Fruit fly (Drosophila melanogaster) whole organism, embryonic: ENCODE data around the gene scu.

Experiments used
- BEAF-32 ChIP-seq: fragments of 200-800 bp; sonication (Bioruptor generic); optimal IDR thresholded peaks from 3 replicates; lab custom pipeline; 2017; ENCODE audit warnings: missing biosample characterization, missing genetic modification characterization, mild to moderate bottlenecking, moderate library complexity, missing genetic modification reagents
- Bteb2 ChIP-seq: fragments of 200-800 bp; sonication (Bioruptor generic); optimal IDR thresholded peaks from 2 replicates; lab custom pipeline; 2016; ENCODE audit warnings: missing biosample characterization, missing genetic modification characterization
- CG1024 ChIP-seq: fragments of 200-800 bp; sonication (Bioruptor generic); IDR thresholded peaks from 2 replicates; pipeline ENCODE4 v1.3.6; 2022; ENCODE audit warnings: missing biosample characterization, missing genetic modification characterization
- CG10959 ChIP-seq: fragments of 200-800 bp; sonication (Bioruptor generic); IDR thresholded peaks from 2 replicates; pipeline ENCODE4 v1.3.6; 2022; ENCODE audit warnings: missing biosample characterization, missing genetic modification characterization
- CG11723 ChIP-seq: fragments of 200-800 bp; sonication (Bioruptor generic); optimal IDR thresholded peaks from 2 replicates; lab custom pipeline; 2017; ENCODE audit warnings: missing biosample characterization, mild to moderate bottlenecking, missing genetic modification characterization
- CG13287 ChIP-seq: fragments of 200-800 bp; sonication (Bioruptor generic); IDR thresholded peaks from 2 replicates; pipeline ENCODE4 v1.3.6; 2022; ENCODE audit warnings: missing biosample characterization, missing genetic modification characterization; ENCODE audit not compliant: partially characterized antibody
- CG13296 ChIP-seq: fragments of 200-800 bp; sonication (Bioruptor generic); optimal IDR thresholded peaks from 3 replicates; lab custom pipeline; 2018; ENCODE audit warnings: missing biosample characterization, mild to moderate bottlenecking, missing genetic modification characterization
- CG15514 ChIP-seq: fragments of 200-800 bp; sonication (Bioruptor generic); optimal IDR thresholded peaks from 3 replicates; lab custom pipeline; 2017; ENCODE audit warnings: missing biosample characterization, missing genetic modification characterization, mild to moderate bottlenecking, moderate library complexity, missing genetic modification reagents
- CG16813 ChIP-seq: fragments of 200-800 bp; sonication (Bioruptor generic); IDR thresholded peaks from 3 replicates; pipeline ENCODE4 v1.3.6; 2022; ENCODE audit warnings: missing biosample characterization, missing genetic modification characterization; ENCODE audit not compliant: partially characterized antibody
- CG30020 ChIP-seq: fragments of 200-800 bp; optimal IDR thresholded peaks from 2 replicates; lab custom pipeline; 2019; ENCODE audit warnings: missing biosample characterization, mild to moderate bottlenecking, missing genetic modification characterization, moderate library complexity
- CG30431 ChIP-seq: fragments of 200-800 bp; sonication (Bioruptor generic); optimal IDR thresholded peaks from 2 replicates; lab custom pipeline; 2017; ENCODE audit warnings: missing biosample characterization, missing genetic modification characterization
- CG32772 ChIP-seq: fragments of 200-800 bp; sonication (Bioruptor generic); IDR thresholded peaks from 2 replicates; pipeline ENCODE4 v1.3.6; 2022; ENCODE audit warnings: missing biosample characterization, missing genetic modification characterization
- CG34376 ChIP-seq: fragments of 200-800 bp; sonication (Bioruptor generic); optimal IDR thresholded peaks from 2 replicates; lab custom pipeline; 2018; ENCODE audit warnings: missing biosample characterization, mild to moderate bottlenecking, missing genetic modification characterization
- CG4328 ChIP-seq: fragments of 200-800 bp; sonication (Bioruptor generic); optimal IDR thresholded peaks from 3 replicates; lab custom pipeline; 2017; ENCODE audit warnings: missing biosample characterization, missing genetic modification reagents, missing genetic modification characterization
- CG6689 ChIP-seq: fragments of 200-800 bp; sonication (Bioruptor generic); IDR thresholded peaks from 2 replicates; pipeline ENCODE4 v1.3.6; 2022; ENCODE audit warnings: missing biosample characterization, missing genetic modification characterization
- CG6813 ChIP-seq: fragments of 200-800 bp; sonication (Bioruptor generic); optimal IDR thresholded peaks from 2 replicates; lab custom pipeline; 2017; ENCODE audit warnings: missing biosample characterization, missing genetic modification characterization, mild to moderate bottlenecking, moderate library complexity, missing genetic modification reagents
- CG7556 ChIP-seq: fragments of 200-800 bp; sonication (Bioruptor generic); optimal IDR thresholded peaks from 2 replicates; lab custom pipeline; 2017; ENCODE audit warnings: missing biosample characterization, mild to moderate bottlenecking, missing genetic modification characterization
- CG7786 ChIP-seq: fragments of 200-800 bp; sonication (Bioruptor generic); optimal IDR thresholded peaks from 2 replicates; lab custom pipeline; 2016; ENCODE audit warnings: missing biosample characterization, missing genetic modification characterization
- CG7839 ChIP-seq: fragments of 200-800 bp; sonication (Bioruptor generic); optimal IDR thresholded peaks from 3 replicates; lab custom pipeline; 2018; ENCODE audit warnings: missing biosample characterization, mild to moderate bottlenecking, missing genetic modification characterization, moderate library complexity
- CG8089 ChIP-seq: fragments of 200-800 bp; sonication (Bioruptor generic); optimal IDR thresholded peaks from 3 replicates; lab custom pipeline; 2016; ENCODE audit warnings: missing biosample characterization, missing genetic modification characterization
- CG8290 ChIP-seq, 3 experiments: fragments of 200-800 bp; sonication (Bioruptor generic); optimal IDR thresholded peaks; 2 replicates each; lab custom pipeline; 2016 to 2019; ENCODE audit warnings: missing biosample characterization in 3 of 3, missing genetic modification characterization in 3 of 3, mild to moderate bottlenecking in 2 of 3, moderate library complexity in 1 of 3
- CG8359 ChIP-seq: fragments of 200-800 bp; sonication (Bioruptor generic); optimal IDR thresholded peaks from 2 replicates; lab custom pipeline; 2017; ENCODE audit warnings: missing biosample characterization, mild to moderate bottlenecking, missing genetic modification characterization, borderline replicate concordance
- CHES-1-like ChIP-seq: fragments of 200-800 bp; sonication (Bioruptor generic); optimal IDR thresholded peaks from 2 replicates; lab custom pipeline; 2016; ENCODE audit warnings: missing biosample characterization, missing genetic modification characterization
- D19A ChIP-seq: fragments of 200-800 bp; optimal IDR thresholded peaks from 3 replicates; lab custom pipeline; 2019; ENCODE audit warnings: missing biosample characterization, mild to moderate bottlenecking, missing genetic modification characterization, moderate library complexity
- Dfd ChIP-seq, 2 experiments: fragments of >200 bp; optimal IDR thresholded peaks; 2 replicates each; lab custom pipeline; 2017; ENCODE audit warnings: missing biosample characterization in 2 of 2, missing genetic modification characterization in 2 of 2
- Dp ChIP-seq: fragments of 200-800 bp; sonication (Bioruptor generic); optimal IDR thresholded peaks from 2 replicates; lab custom pipeline; 2018; ENCODE audit warnings: missing biosample characterization, mild to moderate bottlenecking, missing genetic modification characterization, moderate library complexity
- Dref ChIP-seq: fragments of 200-800 bp; sonication (Bioruptor generic); IDR thresholded peaks from 2 replicates; pipeline ENCODE4 v1.3.6; 2022; ENCODE audit warnings: missing biosample characterization, missing genetic modification characterization
- MBD-R2 ChIP-seq: fragments of 200-800 bp; sonication (Bioruptor generic); IDR thresholded peaks from 2 replicates; pipeline ENCODE4 v1.3.6; 2022; ENCODE audit warnings: missing biosample characterization, missing genetic modification characterization
- MESR4 ChIP-seq: fragments of 200-800 bp; sonication (Bioruptor generic); optimal IDR thresholded peaks from 2 replicates; lab custom pipeline; 2018; ENCODE audit warnings: missing biosample characterization, mild to moderate bottlenecking, missing genetic modification characterization, moderate library complexity
- Med ChIP-seq: fragments of 200-800 bp; sonication (Bioruptor generic); peaks from one replicate; lab custom pipeline; 2016; ENCODE audit warnings: missing biosample characterization, missing genetic modification characterization, mild to moderate bottlenecking, inconsistent platforms, moderate library complexity
- Nf-YB ChIP-seq: fragments of 200-800 bp; sonication (Bioruptor generic); optimal IDR thresholded peaks from 3 replicates; lab custom pipeline; 2019; ENCODE audit warnings: missing biosample characterization, mild to moderate bottlenecking, missing genetic modification characterization, moderate library complexity
- Sry-δ ChIP-seq: fragments of 200-800 bp; sonication (Bioruptor generic); optimal IDR thresholded peaks from 2 replicates; lab custom pipeline; 2016; ENCODE audit warnings: missing biosample characterization, missing genetic modification characterization
- Tbp ChIP-seq: fragments of >200 bp; optimal IDR thresholded peaks from 2 replicates; lab custom pipeline; 2018; ENCODE audit warnings: missing biosample characterization, missing genetic modification characterization
- bsh ChIP-seq, 2 experiments: fragments of 200-800 bp; sonication (Bioruptor generic); optimal IDR thresholded peaks; 2 replicates each; lab custom pipeline; 2017 to 2018; ENCODE audit warnings: mild to moderate bottlenecking in 2 of 2, missing biosample characterization in 2 of 2, missing genetic modification characterization in 2 of 2, moderate library complexity in 1 of 2
- cg ChIP-seq: fragments of 200-800 bp; sonication (Bioruptor generic); optimal IDR thresholded peaks from 3 replicates; lab custom pipeline; 2019; ENCODE audit warnings: missing biosample characterization, mild to moderate bottlenecking, missing genetic modification characterization, moderate library complexity
- chm ChIP-seq: fragments of 200-800 bp; sonication (Bioruptor generic); IDR thresholded peaks from 2 replicates; pipeline ENCODE4 v1.3.6; 2022; ENCODE audit warnings: missing biosample characterization, missing genetic modification characterization
- emc ChIP-seq: fragments of 200-800 bp; sonication (Bioruptor generic); optimal IDR thresholded peaks from 2 replicates; lab custom pipeline; 2016; ENCODE audit warnings: missing biosample characterization, missing genetic modification characterization
- esg ChIP-seq: fragments of 200-800 bp; sonication (Bioruptor generic); conservative IDR thresholded peaks from 2 replicates; pipeline ENCODE4 v1.3.6; 2022; ENCODE audit warnings: missing biosample characterization, missing genetic modification characterization
- exex ChIP-seq: fragments of 200-800 bp; sonication (Bioruptor generic); optimal IDR thresholded peaks from 4 replicates; lab custom pipeline; 2018; ENCODE audit warnings: missing biosample characterization, mild to moderate bottlenecking, missing genetic modification characterization, moderate library complexity
- fd96Cb ChIP-seq: fragments of 200-800 bp; sonication (Bioruptor generic); optimal IDR thresholded peaks from 2 replicates; lab custom pipeline; 2018; ENCODE audit warnings: missing biosample characterization, mild to moderate bottlenecking, missing genetic modification characterization, moderate library complexity
- gfzf ChIP-seq: fragments of 200-800 bp; sonication (Bioruptor generic); optimal IDR thresholded peaks from 2 replicates; lab custom pipeline; 2016; ENCODE audit warnings: missing biosample characterization, mild to moderate bottlenecking, missing genetic modification characterization, moderate library complexity
- mirr ChIP-seq: fragments of 200-800 bp; sonication (Bioruptor generic); optimal IDR thresholded peaks from 3 replicates; lab custom pipeline; 2018; ENCODE audit warnings: missing biosample characterization, mild to moderate bottlenecking, missing genetic modification characterization
- pum ChIP-seq: fragments of 200-800 bp; sonication (Bioruptor generic); optimal IDR thresholded peaks from 2 replicates; lab custom pipeline; 2016; ENCODE audit warnings: missing biosample characterization, missing genetic modification characterization
- pzg ChIP-seq: fragments of 200-800 bp; sonication (Bioruptor generic); optimal IDR thresholded peaks from 3 replicates; lab custom pipeline; 2018; ENCODE audit warnings: missing biosample characterization, mild to moderate bottlenecking, missing genetic modification characterization, moderate library complexity
- row ChIP-seq: fragments of 200-800 bp; sonication (Bioruptor generic); IDR thresholded peaks from 3 replicates; pipeline ENCODE4 v1.3.6; 2022; ENCODE audit warnings: missing biosample characterization, missing genetic modification characterization
- sr ChIP-seq: fragments of 200-800 bp; sonication (Bioruptor generic); IDR thresholded peaks from 3 replicates; pipeline ENCODE4 v1.3.6; 2022; ENCODE audit warnings: missing biosample characterization, missing genetic modification characterization
- ssp ChIP-seq: fragments of 200-800 bp; sonication (Bioruptor generic); IDR thresholded peaks from 2 replicates; pipeline ENCODE4 v1.3.6; 2022; ENCODE audit warnings: missing biosample characterization, missing genetic modification characterization
- sug ChIP-seq: fragments of 200-800 bp; optimal IDR thresholded peaks from 2 replicates; lab custom pipeline; 2019; ENCODE audit warnings: missing biosample characterization, mild to moderate bottlenecking, missing genetic modification characterization, moderate library complexity
- unc-4 ChIP-seq: fragments of 200-800 bp; sonication (Bioruptor generic); IDR thresholded peaks from 2 replicates; pipeline ENCODE4 v1.3.6; 2022; ENCODE audit warnings: missing biosample characterization, missing genetic modification characterization; ENCODE audit not compliant: partially characterized antibody

The scu gene

DNA sequence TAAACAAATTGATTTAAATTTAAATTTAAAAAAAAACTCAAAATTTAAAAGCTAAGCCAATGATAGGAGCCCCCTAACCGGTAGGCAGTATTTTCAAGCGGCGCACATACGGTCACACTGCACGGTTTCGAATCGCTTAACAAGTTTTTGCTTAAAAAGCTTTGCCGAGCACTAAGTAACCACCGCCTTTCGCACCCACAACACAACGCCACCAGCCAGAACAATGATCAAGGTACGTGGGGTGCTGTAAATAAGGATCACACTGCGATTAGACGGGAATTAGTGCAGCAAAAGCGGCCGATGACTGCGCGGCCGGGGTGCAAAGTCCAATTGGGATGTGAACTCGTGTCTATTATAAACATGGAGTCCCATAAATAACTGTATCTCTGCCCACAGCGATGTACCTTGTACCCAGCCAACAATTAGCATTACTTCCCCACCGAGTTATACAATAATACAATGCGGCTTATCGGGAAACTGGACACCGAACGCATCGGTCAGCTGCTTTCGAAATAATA lies at the start of gene scu:
scu (plus strand) TSS at position 101 of the 518 bp plus-strand sequence.
- TF ChIP-seq CG10959 (GFP tag; lab: Robert Waterston, UW) = no peak
- TF ChIP-seq Bteb2 = no peak
- peak; percentile 46 for TF ChIP-seq Dp
- peak; percentile 60 for TF ChIP-seq MESR4 (GFP tag; lab: Kevin White, UChicago)
- TF ChIP-seq cg (GFP tag; lab: Kevin White, UChicago) = no peak
- TF ChIP-seq Med = peak; percentile 74
- TF ChIP-seq CG6813 (GFP tag; lab: Kevin White, UChicago) = no peak
- TF ChIP-seq CG11723 (GFP tag; lab: Kevin White, UChicago) = no peak
- peak; percentile 25 for TF ChIP-seq Sry-δ
- TF ChIP-seq CG8290 (GFP tag; optimal IDR thresholded peaks at IDR 0.05; lab: Kevin White, UChicago) = no peak
- peak in 1 of 2 experiments; percentile 61 for TF ChIP-seq CG8290 (tag; optimal IDR thresholded peaks at IDR 0.05; lab: Kevin White, UChicago)
- no peak for TF ChIP-seq emc
- TF ChIP-seq bsh (GFP tag; optimal IDR thresholded peaks at IDR 0.05; lab: Kevin White, UChicago) = peak in 1 of 2 experiments; percentile 90
- TF ChIP-seq CG7839 (tag; lab: Kevin White, UChicago) = no peak
- TF ChIP-seq D19A (tag; lab: Kevin White, UChicago) = no peak
- peak; percentile 40 for TF ChIP-seq exex (tag; lab: Kevin White, UChicago)
- peak; percentile 60; the same call in 2 of the 3 replicates for TF ChIP-seq row (GFP tag; lab: Robert Waterston, UW)
- 0 out of 2 replicates have a peak, but pooled peaks have one; percentile 5 for TF ChIP-seq CG13287
- TF ChIP-seq CG7786 (GFP tag; lab: Kevin White, UChicago) = no peak
- no peak for TF ChIP-seq sr (GFP tag; lab: Robert Waterston, UW)
- TF ChIP-seq pzg (GFP tag; lab: Kevin White, UChicago) = peak; percentile 30
- TF ChIP-seq esg (GFP tag; lab: Robert Waterston, UW) = no peak
- TF ChIP-seq CG13296 (GFP tag; lab: Kevin White, UChicago) = peak; percentile 20
- peak; percentile 49 for TF ChIP-seq CG34376
- no peak for TF ChIP-seq CG1024 (GFP tag; lab: Robert Waterston, UW)
- peak; percentile 64 for TF ChIP-seq gfzf (GFP tag; lab: Kevin White, UChicago)
- peak; percentile 31 for TF ChIP-seq CG15514 (GFP tag; lab: Kevin White, UChicago)
- no peak for TF ChIP-seq CG7556 (GFP tag; lab: Kevin White, UChicago)
- TF ChIP-seq CG30431 (GFP tag; lab: Kevin White, UChicago) = no peak
- TF ChIP-seq Dfd (GFP tag; optimal IDR thresholded peaks at IDR 0.05; lab: Kevin White, UChicago) = no peak
- TF ChIP-seq CG6689 (GFP tag; lab: Robert Waterston, UW) = no peak
- TF ChIP-seq CG8089 (GFP tag; lab: Kevin White, UChicago) = no peak
- TF ChIP-seq CG4328 (GFP tag; lab: Kevin White, UChicago) = no peak
- TF ChIP-seq unc-4 (GFP tag; lab: Robert Waterston, UW) = 0 out of 2 replicates have a peak, but pooled peaks have one; percentile 13
- peak; percentile 50 for TF ChIP-seq mirr (GFP tag; lab: Kevin White, UChicago)
- no peak for TF ChIP-seq CHES-1-like (GFP tag; lab: Kevin White, UChicago)
- 0 out of 2 replicates have a peak, but pooled peaks have one; percentile 27 for TF ChIP-seq Dref (GFP tag; lab: Robert Waterston, UW)
- no peak for TF ChIP-seq CG30020
- TF ChIP-seq CG16813 (GFP tag; lab: Robert Waterston, UW) = no peak
- TF ChIP-seq Nf-YB (GFP tag; lab: Kevin White, UChicago) = no peak
- no peak for TF ChIP-seq fd96Cb
- peak; percentile 25 for TF ChIP-seq BEAF-32 (GFP tag; lab: Kevin White, UChicago)
- peak; percentile 12 for TF ChIP-seq sug (tag; lab: Kevin White, UChicago)
- no peak for TF ChIP-seq CG8359
- TF ChIP-seq MBD-R2 (GFP tag; lab: Robert Waterston, UW) = peak; percentile 37
- TF ChIP-seq CG32772 (GFP tag; lab: Robert Waterston, UW) = no peak
- no peak for TF ChIP-seq Tbp (GFP tag; lab: Kevin White, UChicago)
- no peak for TF ChIP-seq ssp (GFP tag; lab: Robert Waterston, UW)
- TF ChIP-seq chm (GFP tag; lab: Robert Waterston, UW) = no peak
- no peak for TF ChIP-seq pum (GFP tag; lab: Kevin White, UChicago)
